Fruit fly (Drosophila melanogaster) whole organism, embryonic: ENCODE data around the gene scpr-C.

Experiments
- Atf3 ChIP-seq: fragments of 200-800 bp; sonication (Bioruptor generic); optimal IDR thresholded peaks from 3 replicates; lab custom pipeline; 2016; ENCODE audit warnings: missing biosample characterization, missing genetic modification characterization
- B-H1 ChIP-seq: fragments of 200-800 bp; sonication (Bioruptor generic); IDR thresholded peaks from 3 replicates; pipeline ENCODE4 v1.3.6; 2022; ENCODE audit warnings: missing biosample characterization, missing genetic modification characterization
- BtbVII ChIP-seq: fragments of 200-800 bp; sonication (Bioruptor generic); optimal IDR thresholded peaks from 3 replicates; lab custom pipeline; 2017; ENCODE audit warnings: missing biosample characterization, mild to moderate bottlenecking, missing genetic modification characterization
- C15 ChIP-seq: fragments of 200-800 bp; sonication (Bioruptor generic); IDR thresholded peaks from 3 replicates; pipeline ENCODE4 v1.3.6; 2022; ENCODE audit warnings: missing biosample characterization, missing genetic modification characterization
- CG12071 ChIP-seq: fragments of 200-800 bp; sonication (Bioruptor generic); optimal IDR thresholded peaks from 3 replicates; lab custom pipeline; 2018; ENCODE audit warnings: missing biosample characterization, mild to moderate bottlenecking, missing genetic modification characterization
- CG13775 ChIP-seq: fragments of 200-800 bp; sonication (Bioruptor generic); optimal IDR thresholded peaks from 3 replicates; lab custom pipeline; 2017; ENCODE audit warnings: missing biosample characterization, mild to moderate bottlenecking, missing genetic modification characterization
- CG14965 ChIP-seq: fragments of 200-800 bp; sonication (Bioruptor generic); optimal IDR thresholded peaks from 2 replicates; lab custom pipeline; 2016; ENCODE audit warnings: missing biosample characterization, missing genetic modification characterization, borderline replicate concordance
- CG15479 ChIP-seq: fragments of 200-800 bp; sonication (Bioruptor generic); optimal IDR thresholded peaks from 3 replicates; lab custom pipeline; 2019; ENCODE audit warnings: missing biosample characterization, mild to moderate bottlenecking, missing genetic modification characterization, moderate library complexity
- CG1647 ChIP-seq: fragments of 200-800 bp; sonication (Bioruptor generic); optimal IDR thresholded peaks from 3 replicates; lab custom pipeline; 2016; ENCODE audit warnings: missing biosample characterization, missing genetic modification characterization
- CG1792 ChIP-seq: fragments of 200-800 bp; sonication (Bioruptor generic); optimal IDR thresholded peaks from 2 replicates; lab custom pipeline; 2016; ENCODE audit warnings: missing biosample characterization, missing genetic modification characterization
- CG2129 ChIP-seq: fragments of 200-800 bp; sonication (Bioruptor generic); IDR thresholded peaks from 2 replicates; pipeline ENCODE4 v1.3.6; 2022; ENCODE audit warnings: missing biosample characterization, missing genetic modification characterization; ENCODE audit not compliant: partially characterized antibody
- CG30431 ChIP-seq: fragments of 200-800 bp; sonication (Bioruptor generic); optimal IDR thresholded peaks from 2 replicates; lab custom pipeline; 2017; ENCODE audit warnings: missing biosample characterization, missing genetic modification characterization
- CG31224 ChIP-seq: fragments of 200-800 bp; sonication (Bioruptor generic); IDR thresholded peaks from 2 replicates; pipeline ENCODE4 v1.3.6; 2022; ENCODE audit warnings: missing biosample characterization, missing genetic modification characterization
- CG3163 ChIP-seq: fragments of 200-800 bp; sonication (Bioruptor generic); optimal IDR thresholded peaks from 3 replicates; lab custom pipeline; 2016; ENCODE audit warnings: missing biosample characterization, missing genetic modification characterization
- CG32532 ChIP-seq: fragments of 200-800 bp; sonication (Bioruptor generic); IDR thresholded peaks from 2 replicates; pipeline ENCODE4 v1.3.6; 2022; ENCODE audit warnings: missing biosample characterization, missing genetic modification characterization
- CG33557 ChIP-seq: fragments of 200-800 bp; sonication (Bioruptor generic); optimal IDR thresholded peaks from 2 replicates; lab custom pipeline; 2019; ENCODE audit warnings: missing biosample characterization, mild to moderate bottlenecking, missing genetic modification characterization, moderate library complexity
- CG3407 ChIP-seq: fragments of 200-800 bp; sonication (Bioruptor generic); optimal IDR thresholded peaks from 2 replicates; lab custom pipeline; 2018; ENCODE audit warnings: missing biosample characterization, mild to moderate bottlenecking, missing genetic modification characterization
- CG34376 ChIP-seq: fragments of 200-800 bp; sonication (Bioruptor generic); optimal IDR thresholded peaks from 2 replicates; lab custom pipeline; 2018; ENCODE audit warnings: missing biosample characterization, mild to moderate bottlenecking, missing genetic modification characterization
- CG3847 ChIP-seq: fragments of 200-800 bp; sonication (Bioruptor generic); IDR thresholded peaks from 2 replicates; pipeline ENCODE4 v1.3.6; 2022; ENCODE audit warnings: missing biosample characterization, missing genetic modification characterization
- CG4617 ChIP-seq: fragments of 200-800 bp; sonication (Bioruptor generic); optimal IDR thresholded peaks from 3 replicates; lab custom pipeline; 2016; ENCODE audit warnings: missing biosample characterization, missing genetic modification characterization, borderline replicate concordance
- CG4730 ChIP-seq: fragments of 200-800 bp; sonication (Bioruptor generic); IDR thresholded peaks from 2 replicates; pipeline ENCODE4 v1.3.6; 2022; ENCODE audit warnings: missing biosample characterization, missing genetic modification characterization
- CG4820 ChIP-seq: fragments of 200-800 bp; sonication (Bioruptor generic); optimal IDR thresholded peaks from 3 replicates; lab custom pipeline; 2016; ENCODE audit warnings: missing biosample characterization, missing genetic modification characterization
- CG7556 ChIP-seq: fragments of 200-800 bp; sonication (Bioruptor generic); optimal IDR thresholded peaks from 2 replicates; lab custom pipeline; 2017; ENCODE audit warnings: missing biosample characterization, mild to moderate bottlenecking, missing genetic modification characterization
- CG8924 ChIP-seq: fragments of 200-800 bp; optimal IDR thresholded peaks from 3 replicates; lab custom pipeline; 2019; ENCODE audit warnings: missing biosample characterization, mild to moderate bottlenecking, missing genetic modification characterization, moderate library complexity
- CG9797 ChIP-seq: fragments of 200-800 bp; sonication (Bioruptor generic); optimal IDR thresholded peaks from 3 replicates; lab custom pipeline; 2018; ENCODE audit warnings: missing biosample characterization, mild to moderate bottlenecking, missing genetic modification characterization
- Dfd ChIP-seq, 2 experiments: fragments of >200 bp; optimal IDR thresholded peaks; 2 replicates each; lab custom pipeline; 2017; ENCODE audit warnings: missing biosample characterization in 2 of 2, missing genetic modification characterization in 2 of 2
- Fer1 ChIP-seq: fragments of 200-800 bp; sonication (Bioruptor generic); optimal IDR thresholded peaks from 2 replicates; lab custom pipeline; 2017; ENCODE audit warnings: missing biosample characterization, mild to moderate bottlenecking, missing genetic modification characterization
- Hr39 ChIP-seq: fragments of >200 bp; optimal IDR thresholded peaks from 2 replicates; lab custom pipeline; 2017
- Kr ChIP-seq: fragments of 200-800 bp; sonication (Bioruptor generic); optimal IDR thresholded peaks from 2 replicates; lab custom pipeline; 2017; ENCODE audit warnings: missing biosample characterization, mild to moderate bottlenecking, missing genetic modification characterization
- Oaz ChIP-seq: fragments of 200-800 bp; sonication (Bioruptor generic); IDR thresholded peaks from 2 replicates; pipeline ENCODE4 v1.3.6; 2022; ENCODE audit warnings: missing biosample characterization, missing genetic modification characterization
- Poxn ChIP-seq: fragments of 200-800 bp; sonication (Bioruptor generic); IDR thresholded peaks from 2 replicates; pipeline ENCODE4 v1.3.6; 2022; ENCODE audit warnings: missing biosample characterization, missing genetic modification characterization
- Xbp1 ChIP-seq: fragments of 200-800 bp; sonication (Bioruptor generic); optimal IDR thresholded peaks from 3 replicates; lab custom pipeline; 2016; ENCODE audit warnings: missing biosample characterization, mild to moderate bottlenecking, missing genetic modification characterization
- az2 ChIP-seq: fragments of 200-800 bp; sonication (Bioruptor generic); optimal IDR thresholded peaks from 3 replicates; lab custom pipeline; 2016; ENCODE audit warnings: missing biosample characterization, missing genetic modification characterization
- caup ChIP-seq: fragments of 200-800 bp; sonication (Bioruptor generic); optimal IDR thresholded peaks from 3 replicates; lab custom pipeline; 2017; ENCODE audit warnings: missing biosample characterization, mild to moderate bottlenecking, missing genetic modification characterization, moderate library complexity; ENCODE audit not compliant: severe bottlenecking
- chm ChIP-seq: fragments of 200-800 bp; sonication (Bioruptor generic); IDR thresholded peaks from 2 replicates; pipeline ENCODE4 v1.3.6; 2022; ENCODE audit warnings: missing biosample characterization, missing genetic modification characterization
- corto ChIP-seq: fragments of 200-800 bp; sonication (Bioruptor generic); optimal IDR thresholded peaks from 2 replicates; lab custom pipeline; 2016; ENCODE audit warnings: missing biosample characterization, mild to moderate bottlenecking, missing genetic modification characterization, moderate library complexity
- dimm ChIP-seq: fragments of 200-800 bp; sonication (Bioruptor generic); IDR thresholded peaks from 2 replicates; pipeline ENCODE4 v1.3.6; 2022; ENCODE audit warnings: missing biosample characterization, missing genetic modification characterization
- dpn ChIP-seq, 2 experiments: fragments of 200-800 bp; sonication (Bioruptor generic); optimal IDR thresholded peaks; 3 replicates each; lab custom pipeline; 2016; ENCODE audit warnings: missing biosample characterization in 2 of 2, missing genetic modification characterization in 2 of 2
- emc ChIP-seq: fragments of 200-800 bp; sonication (Bioruptor generic); optimal IDR thresholded peaks from 2 replicates; lab custom pipeline; 2016; ENCODE audit warnings: missing biosample characterization, missing genetic modification characterization
- lmd ChIP-seq: fragments of 200-800 bp; sonication (Bioruptor generic); IDR thresholded peaks from 2 replicates; pipeline ENCODE4 v1.3.6; 2022; ENCODE audit warnings: missing biosample characterization, missing genetic modification characterization
- p53 ChIP-seq: fragments of 200-800 bp; sonication (Bioruptor generic); optimal IDR thresholded peaks from 2 replicates; lab custom pipeline; 2016; ENCODE audit warnings: missing biosample characterization, missing genetic modification characterization
- pb ChIP-seq: fragments of 200-800 bp; sonication (Bioruptor generic); optimal IDR thresholded peaks from 3 replicates; lab custom pipeline; 2016; ENCODE audit warnings: missing biosample characterization, missing genetic modification characterization
- peb ChIP-seq: fragments of 200-800 bp; sonication (Bioruptor generic); IDR thresholded peaks from 2 replicates; pipeline ENCODE4 v1.3.6; 2022; ENCODE audit warnings: missing biosample characterization, missing genetic modification characterization
- pho ChIP-seq: fragments of 200-800 bp; sonication (Bioruptor generic); optimal IDR thresholded peaks from 2 replicates; lab custom pipeline; 2016; ENCODE audit warnings: missing biosample characterization, missing genetic modification characterization
- pzg ChIP-seq: fragments of 200-800 bp; sonication (Bioruptor generic); optimal IDR thresholded peaks from 3 replicates; lab custom pipeline; 2018; ENCODE audit warnings: missing biosample characterization, mild to moderate bottlenecking, missing genetic modification characterization, moderate library complexity
- sens-2 ChIP-seq: fragments of 200-800 bp; sonication (Bioruptor generic); IDR thresholded peaks from 2 replicates; pipeline ENCODE4 v1.3.6; 2022; ENCODE audit warnings: missing biosample characterization, missing genetic modification characterization
- slbo ChIP-seq: fragments of 200-800 bp; sonication (Bioruptor generic); IDR thresholded peaks from 2 replicates; pipeline ENCODE4 v1.3.6; 2022; ENCODE audit warnings: missing biosample characterization, missing genetic modification characterization
- sna ChIP-seq: fragments of 200-800 bp; sonication (Bioruptor generic); IDR thresholded peaks from 2 replicates; pipeline ENCODE4 v1.3.6; 2022; ENCODE audit warnings: missing biosample characterization, missing genetic modification characterization; ENCODE audit not compliant: partially characterized antibody
- sug ChIP-seq: fragments of 200-800 bp; optimal IDR thresholded peaks from 2 replicates; lab custom pipeline; 2019; ENCODE audit warnings: missing biosample characterization, mild to moderate bottlenecking, missing genetic modification characterization, moderate library complexity
- vvl ChIP-seq: fragments of 200-800 bp; sonication (Bioruptor generic); IDR thresholded peaks from 2 replicates; pipeline ENCODE4 v1.3.6; 2022; ENCODE audit warnings: missing biosample characterization, missing genetic modification characterization

Gene scpr-C

dm6 chr3R:11211291-11212061 lies 13.8 kb upstream of the scpr-C start (continued):
- TF ChIP-seq CG2129, result no peak
- peak; percentile 27 for TF ChIP-seq CG33557 (GFP tag; lab: Kevin White, UChicago)
- peak; percentile 56 for TF ChIP-seq caup (GFP tag; lab: Kevin White, UChicago)
- peak; percentile 33 for TF ChIP-seq Atf3 (GFP tag; lab: Kevin White, UChicago)
- 0 out of 2 replicates have a peak, but pooled peaks have one; percentile 27 for TF ChIP-seq dimm (GFP tag; lab: Robert Waterston, UW)
- TF ChIP-seq CG7556 (GFP tag; lab: Kevin White, UChicago), result peak; percentile 65
- peak; percentile 34 for TF ChIP-seq pb
- TF ChIP-seq CG30431, result peak; percentile 32
- peak; percentile 90 for TF ChIP-seq CG32532 (GFP tag; lab: Robert Waterston, UW)
- TF ChIP-seq CG31224 (GFP tag; lab: Robert Waterston, UW), result peak; percentile 67
- peak; percentile 41 for TF ChIP-seq CG3407 (GFP tag; lab: Kevin White, UChicago)
- TF ChIP-seq CG13775 (GFP tag; lab: Kevin White, UChicago), result peak; percentile 53
- TF ChIP-seq Kr (GFP tag; lab: Kevin White, UChicago), result no peak
- TF ChIP-seq CG15479 (GFP tag; lab: Kevin White, UChicago), result no peak
- TF ChIP-seq sug (tag; lab: Kevin White, UChicago), result peak; percentile 88
- TF ChIP-seq BtbVII (GFP tag; lab: Kevin White, UChicago), result peak; percentile 25
- peak; percentile 81 for TF ChIP-seq lmd (GFP tag; lab: Robert Waterston, UW)
- peak; percentile 80 for TF ChIP-seq CG1647 (GFP tag; lab: Kevin White, UChicago)
- no peak for TF ChIP-seq Poxn
- peak; percentile 64 for TF ChIP-seq CG1792 (GFP tag; lab: Kevin White, UChicago)
- TF ChIP-seq CG4820, result peak; percentile 83
- TF ChIP-seq Oaz, result peak; percentile 45
- TF ChIP-seq CG4730 (GFP tag; lab: Robert Waterston, UW), result peak; percentile 56; the same call in 1 of the 2 replicates
- TF ChIP-seq CG8924 (tag; lab: Kevin White, UChicago), result peak; percentile 46
- TF ChIP-seq CG14965, result no peak
- TF ChIP-seq sens-2 (GFP tag; lab: Robert Waterston, UW), result no peak; the same call in 1 of the 2 replicates
- peak; percentile 56 for TF ChIP-seq CG3847
- TF ChIP-seq vvl (GFP tag; lab: Robert Waterston, UW), result peak; percentile 81
- peak; percentile 10 for TF ChIP-seq CG9797 (GFP tag; lab: Kevin White, UChicago)
- TF ChIP-seq chm (GFP tag; lab: Robert Waterston, UW), result peak; percentile 44; the same call in 1 of the 2 replicates
- TF ChIP-seq slbo (GFP tag; lab: Robert Waterston, UW), result peak; percentile 90
- TF ChIP-seq C15 (GFP tag; lab: Robert Waterston, UW), result peak; percentile 54; the same call in 1 of the 3 replicates
- TF ChIP-seq Dfd (GFP tag; optimal IDR thresholded peaks at IDR 0.05; lab: Kevin White, UChicago), result no peak
- TF ChIP-seq CG3163 (GFP tag; lab: Kevin White, UChicago), result peak; percentile 34
- TF ChIP-seq p53, result no peak
- TF ChIP-seq peb (GFP tag; lab: Robert Waterston, UW), result peak; percentile 45; the same call in 1 of the 2 replicates
- no peak for TF ChIP-seq Hr39 (lab: Kevin White, UChicago)
- TF ChIP-seq az2, result peak; percentile 75
- peak; percentile 65 for TF ChIP-seq CG4617 (GFP tag; lab: Kevin White, UChicago)
- TF ChIP-seq pzg (GFP tag; lab: Kevin White, UChicago), result peak; percentile 20
- TF ChIP-seq CG12071, result peak; percentile 58
- no peak for TF ChIP-seq sna (GFP tag; lab: Robert Waterston, UW)
- no peak for TF ChIP-seq corto (GFP tag; lab: Kevin White, UChicago)
- TF ChIP-seq Xbp1 (GFP tag; lab: Kevin White, UChicago), result peak; percentile 82
- peak; percentile 76 for TF ChIP-seq CG34376 (GFP tag; lab: Kevin White, UChicago)
- peak; percentile 78 to 86 for TF ChIP-seq dpn (GFP tag; optimal IDR thresholded peaks at IDR 0.05; lab: Kevin White, UChicago)
- peak; percentile 64 for TF ChIP-seq pho
- TF ChIP-seq Fer1 (GFP tag; lab: Kevin White, UChicago), result peak; percentile 63
- TF ChIP-seq emc, result peak; percentile 20
- TF ChIP-seq B-H1 (GFP tag; lab: Robert Waterston, UW), result peak; percentile 65; the same call in 2 of the 3 replicates
